Worm (Caenorhabditis elegans): ENCODE data around the gene fbxa-48.

Gene fbxa-48

ce11 chrIII:2232360-2232759, 39.6 kb downstream of the fbxa-48 start, which contains the start of gene fbxa-47:
fbxa-47 (minus strand) TSS chrIII:2232460.
- TF ChIP-seq zfh-2 (GFP tag; conservative IDR thresholded peaks at IDR 0.05) = no peak
- no peak for TF ChIP-seq madf-3 (GFP tag; IDR thresholded peaks at IDR 0.05)
- TF ChIP-seq aptf-3 (GFP tag; IDR thresholded peaks at IDR 0.05) = no peak

- TF ChIP-seq ceh-27 (GFP tag; optimal IDR thresholded peaks at IDR 0.05) (no peak), lag-1 (GFP tag; IDR thresholded peaks at IDR 0.05) (no peak), lsl-1 (GFP tag; optimal IDR thresholded peaks at IDR 0.05) (no peak), fkh-3 (tag; optimal IDR thresholded peaks at IDR 0.05) (no peak), attf-5 (GFP tag; optimal IDR thresholded peaks at IDR 0.05) (no peak), repo-1 (tag; optimal IDR thresholded peaks at IDR 0.05) (no peak), nhr-90 (tag; optimal IDR thresholded peaks at IDR 0.05) (no peak), bed-1 (GFP tag; IDR thresholded peaks at IDR 0.05) (no peak), somi-1 (GFP tag; optimal IDR thresholded peaks at IDR 0.05) (no peak), nfya-1 (tag; optimal IDR thresholded peaks at IDR 0.05; ENCODE audit: borderline replicate concordance, insufficient read depth) (no peak), ztf-22 (GFP tag; optimal IDR thresholded peaks at IDR 0.05) (no peak), Y67H2A.10 (GFP tag; conservative IDR thresholded peaks at IDR 0.05) (no peak), F55B11.4 (tag; optimal IDR thresholded peaks at IDR 0.05; ENCODE audit: borderline replicate concordance, insufficient read depth) (no peak), hmg-1.2 (GFP tag; IDR thresholded peaks at IDR 0.05) (no peak), ztf-26 (tag; optimal IDR thresholded peaks at IDR 0.05) (no peak), F57C9.4 (tag; optimal IDR thresholded peaks at IDR 0.05) (no peak), Y79H2A.3 (GFP tag; conservative IDR thresholded peaks at IDR 0.05) (no peak), xnd-1 (tag; optimal IDR thresholded peaks at IDR 0.05) (no peak)
Observed at ce11 chrIII:2227407-2227806, 44.6 kb downstream of the fbxa-48 start, which contains the start of gene fbxa-62. fbxa-62 (plus strand) TSS chrIII:2227707.

ce11 chrIII:2224478-2224877, 47.5 kb downstream of the fbxa-48 start, which contains the start of gene fbxa-38:
fbxa-38 (plus strand) TSS chrIII:2224672.
- TF ChIP-seq fkh-3 (tag; optimal IDR thresholded peaks at IDR 0.05) = no peak
- no peak for TF ChIP-seq dox-1 (GFP tag; IDR thresholded peaks at IDR 0.05)
- no peak for TF ChIP-seq mel-28 (tag; optimal IDR thresholded peaks at IDR 0.05; ENCODE audit: borderline replicate concordance)
- no peak for TF ChIP-seq bed-2 (GFP tag; IDR thresholded peaks at IDR 0.05)
- no peak for TF ChIP-seq unc-62 (GFP tag; optimal IDR thresholded peaks at IDR 0.05)
- no peak for TF ChIP-seq F33H1.4 (GFP tag; IDR thresholded peaks at IDR 0.05)
- no peak for TF ChIP-seq ama-1 (optimal IDR thresholded peaks at IDR 0.05)
- no peak for TF ChIP-seq ama-1 (GFP tag; optimal IDR thresholded peaks at IDR 0.05)
- no peak for TF ChIP-seq zfh-2 (GFP tag; conservative IDR thresholded peaks at IDR 0.05)
- no peak for TF ChIP-seq sdz-38 (tag; optimal IDR thresholded peaks at IDR 0.05)
- no peak for TF ChIP-seq K11D2.4 (GFP tag; IDR thresholded peaks at IDR 0.05)
- TF ChIP-seq nfyb-1 (GFP tag; IDR thresholded peaks at IDR 0.05) = no peak
- TF ChIP-seq F39B2.1 (GFP tag; IDR thresholded peaks at IDR 0.05) = no peak
- no peak for TF ChIP-seq gei-17 (GFP tag; optimal IDR thresholded peaks at IDR 0.05)
- TF ChIP-seq lag-1 (GFP tag; IDR thresholded peaks at IDR 0.05) = no peak
- TF ChIP-seq T26A5.8 (tag; optimal IDR thresholded peaks at IDR 0.05) = no peak
- TF ChIP-seq nhr-179 (tag; optimal IDR thresholded peaks at IDR 0.05) = no peak
- TF ChIP-seq pbrm-1 (GFP tag; IDR thresholded peaks at IDR 0.05) = no peak

DNA sequence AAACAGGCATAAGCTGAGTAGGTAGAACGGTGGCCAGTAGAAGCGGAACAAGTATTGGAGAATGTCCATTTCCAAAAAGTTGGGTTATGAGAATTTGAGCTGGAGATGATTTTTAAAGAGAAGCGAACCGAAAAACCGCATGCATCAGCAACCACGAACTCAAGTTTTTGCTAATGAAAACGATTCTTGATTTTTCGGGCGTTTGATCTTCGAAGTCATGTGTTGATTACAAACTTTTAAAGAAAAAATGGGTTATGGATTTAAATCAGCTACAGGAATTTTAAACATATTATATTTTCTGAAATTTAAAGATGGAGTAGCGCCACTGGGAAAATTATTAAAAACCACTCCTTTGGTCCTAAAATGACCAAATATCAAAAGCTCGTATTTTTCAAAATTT, 48.0 kb downstream of the fbxa-48 start, which contains the start of gene srd-65:
Gene srd-65 (minus strand): TSS at position 101 of the 400 bp plus-strand sequence.
- TF ChIP-seq egrh-3 (GFP tag; IDR thresholded peaks at IDR 0.05) (no peak), snpc-4 (GFP tag; optimal IDR thresholded peaks at IDR 0.05) (no peak), snpc-4 (tag; optimal IDR thresholded peaks at IDR 0.05) (no peak), efl-1 (GFP tag; optimal IDR thresholded peaks at IDR 0.05) (no peak), nhr-90 (tag; optimal IDR thresholded peaks at IDR 0.05) (no peak), snpc-1.1 (tag; optimal IDR thresholded peaks at IDR 0.05; ENCODE audit: insufficient read depth) (no peak), F23B12.7 (tag; optimal IDR thresholded peaks at IDR 0.05; ENCODE audit: insufficient read depth) (no peak), C17E4.6 (GFP tag; IDR thresholded peaks at IDR 0.05) (no peak), sdz-38 (tag; optimal IDR thresholded peaks at IDR 0.05) (no peak), nfya-2 (GFP tag; IDR thresholded peaks at IDR 0.05) (no peak), T26A5.8 (tag; optimal IDR thresholded peaks at IDR 0.05) (no peak), F52B5.7 (tag; optimal IDR thresholded peaks at IDR 0.05) (no peak), tbp1 (GFP tag; optimal IDR thresholded peaks at IDR 0.05) (no peak), attf-5 (GFP tag; optimal IDR thresholded peaks at IDR 0.05) (no peak), egl-18 (GFP tag; IDR thresholded peaks at IDR 0.05) (no peak)
